Fruit fly (Drosophila melanogaster): ENCODE measurements around the gene Sf3b6.
A peak's percentile ranks its signal among the peaks of the same experiment; 100 is the strongest.

Gene Sf3b6

dm6 chr3L:6217212-6217611, 24.2 kb upstream of the Sf3b6 start (continued):
- TF ChIP-seq esn (GFP tag; optimal IDR thresholded peaks at IDR 0.05) (peak; percentile 69), CG6792 (GFP tag; optimal IDR thresholded peaks at IDR 0.05) (peak; percentile 37), svp (GFP tag) (peak; percentile 65), Hr39 (GFP tag; optimal IDR thresholded peaks at IDR 0.05) (peak; percentile 52), Met (GFP tag; optimal IDR thresholded peaks at IDR 0.05) (peak; percentile 67), salr (GFP tag; optimal IDR thresholded peaks at IDR 0.05) (no peak), CG16779 (tag; optimal IDR thresholded peaks at IDR 0.05) (no peak), CG11902 (GFP tag; optimal IDR thresholded peaks at IDR 0.05) (no peak), Eip75B (GFP tag; optimal IDR thresholded peaks at IDR 0.05) (no peak), acj6 (GFP tag; optimal IDR thresholded peaks at IDR 0.05) (peak; percentile 42), Sox14 (GFP tag; optimal IDR thresholded peaks at IDR 0.05) (no peak), CG8632 (GFP tag; optimal IDR thresholded peaks at IDR 0.05) (peak; percentile 30), Blimp-1 (GFP tag; optimal IDR thresholded peaks at IDR 0.05) (no peak), CG9139 (GFP tag; optimal IDR thresholded peaks at IDR 0.05) (no peak), CG34406 (GFP tag; optimal IDR thresholded peaks at IDR 0.05) (peak; percentile 4), eg (GFP tag; IDR thresholded peaks at IDR 0.05) (peak; percentile 52; the same call in 2 of the 3 replicates), Lpt (GFP tag; optimal IDR thresholded peaks at IDR 0.05) (no peak), CG6163 (GFP tag; IDR thresholded peaks at IDR 0.05) (0 out of 3 replicates have a peak, but pooled peaks have one; percentile 35), CG6276 (GFP tag; optimal IDR thresholded peaks at IDR 0.05) (no peak), net (GFP tag; optimal IDR thresholded peaks at IDR 0.05) (no peak), Ets96B (tag; optimal IDR thresholded peaks at IDR 0.05) (no peak), Eip78C (GFP tag) (no peak), Hr38 (GFP tag; optimal IDR thresholded peaks at IDR 0.05) (no peak), vri (GFP tag; optimal IDR thresholded peaks at IDR 0.05) (peak; percentile 29), Sox102F (GFP tag; optimal IDR thresholded peaks at IDR 0.05) (peak; percentile 53), CG10669 (GFP tag; optimal IDR thresholded peaks at IDR 0.05) (no peak), CG7368 (GFP tag; optimal IDR thresholded peaks at IDR 0.05) (no peak), fd85E (GFP tag; optimal IDR thresholded peaks at IDR 0.05) (no peak), Sox15 (GFP tag; optimal IDR thresholded peaks at IDR 0.05) (no peak), achi (GFP tag; optimal IDR thresholded peaks at IDR 0.05) (peak; percentile 21), CG11294 (GFP tag; IDR thresholded peaks at IDR 0.05) (no peak)

DNA sequence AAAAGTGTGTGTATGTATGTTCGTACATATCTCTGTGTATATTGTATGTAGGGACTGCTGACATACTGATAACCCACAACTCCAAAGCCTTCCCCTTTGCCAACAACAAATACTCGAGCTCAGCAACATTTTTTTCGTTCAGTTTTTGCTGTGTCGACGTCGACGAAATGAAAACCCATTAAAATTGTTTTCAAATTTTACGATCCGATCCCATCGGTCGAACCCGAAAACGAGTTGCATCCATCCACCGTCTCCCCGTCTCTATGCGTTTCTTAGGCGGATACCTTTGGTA, 23.8 kb upstream of the Sf3b6 start:
- TF ChIP-seq CG9139 (GFP tag; optimal IDR thresholded peaks at IDR 0.05) (no peak), pdm3 (GFP tag; optimal IDR thresholded peaks at IDR 0.05) (no peak), svp (GFP tag) (peak; percentile 70)

dm6 chr3L:6215976-6216786, 23.2 kb upstream of the Sf3b6 start:
- TF ChIP-seq fkh (GFP tag; optimal IDR thresholded peaks at IDR 0.05): peak; percentile 97
- no peak for TF ChIP-seq acj6 (GFP tag; optimal IDR thresholded peaks at IDR 0.05)
- TF ChIP-seq Eip78C (GFP tag): no peak

DNA sequence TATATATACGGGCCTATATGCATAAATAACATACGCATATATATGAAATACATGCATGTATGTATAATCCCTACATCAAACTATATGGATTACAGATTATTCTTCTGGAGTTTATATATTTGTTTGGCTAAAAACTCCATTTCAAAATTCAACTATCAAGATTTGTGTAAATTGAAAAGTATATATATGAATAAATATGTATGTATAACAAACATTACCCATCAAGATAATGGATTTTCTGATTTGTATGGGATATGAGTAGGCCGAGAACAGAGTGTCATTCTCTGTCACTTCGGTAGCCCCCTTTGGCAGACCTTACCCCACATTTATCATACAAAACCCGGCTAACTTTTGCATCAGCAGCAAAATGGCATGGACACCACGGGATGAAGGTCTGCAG, 7.2 kb upstream of the Sf3b6 start, which contains the start of gene CG8219:
Gene CG8219, plus strand, starts transcription at position 301 of the 400 bp plus-strand sequence.
- TF ChIP-seq fkh (GFP tag; optimal IDR thresholded peaks at IDR 0.05) (no peak), CG6808 (GFP tag; optimal IDR thresholded peaks at IDR 0.05) (no peak), Sox15 (GFP tag; optimal IDR thresholded peaks at IDR 0.05) (no peak), CG6854 (GFP tag; optimal IDR thresholded peaks at IDR 0.05) (no peak), acj6 (GFP tag; optimal IDR thresholded peaks at IDR 0.05) (no peak), salr (GFP tag; optimal IDR thresholded peaks at IDR 0.05) (no peak), CG32006 (GFP tag; optimal IDR thresholded peaks at IDR 0.05) (no peak), CG10669 (GFP tag; optimal IDR thresholded peaks at IDR 0.05) (no peak)
